Worm (Caenorhabditis elegans) whole organism, L3 larva: ENCODE data around the gene K10C2.6.

ENCODE experiments used
- R02D3.7 ChIP-seq: fragments of 150-350 bp; optimal IDR thresholded peaks from 2 replicates; lab custom pipeline; 2014; ENCODE audit warnings: missing biosample characterization, missing genetic modification characterization
- ZK546.5 ChIP-seq: sonication (generic microtip); optimal IDR thresholded peaks from 2 replicates; lab custom pipeline; 2017; ENCODE audit warnings: missing biosample characterization, missing genetic modification characterization
- ama-1 ChIP-seq: fragments of 150-350 bp; optimal IDR thresholded peaks from 2 replicates; lab custom pipeline; 2018
- ceh-16 ChIP-seq: sonication (generic microtip); optimal IDR thresholded peaks from 2 replicates; lab custom pipeline; 2017; ENCODE audit warnings: missing biosample characterization, missing genetic modification characterization
- ceh-28 ChIP-seq: fragments of 150-350 bp; optimal IDR thresholded peaks from 2 replicates; lab custom pipeline; 2014; ENCODE audit warnings: missing biosample characterization, missing genetic modification reagents, missing genetic modification characterization
- ceh-82 ChIP-seq: fragments of 150-350 bp; optimal IDR thresholded peaks from 2 replicates; lab custom pipeline; 2014; ENCODE audit warnings: missing biosample characterization, missing genetic modification characterization
- daf-12 ChIP-seq: fragments of 150-350 bp; optimal IDR thresholded peaks from 2 replicates; lab custom pipeline; 2014; ENCODE audit warnings: missing biosample characterization, missing genetic modification reagents, missing genetic modification characterization
- egl-27 ChIP-seq: sonication (generic microtip); optimal IDR thresholded peaks from 4 replicates; lab custom pipeline; 2017; ENCODE audit warnings: missing biosample characterization, missing genetic modification reagents, missing genetic modification characterization
- egl-5 ChIP-seq: fragments of 150-350 bp; optimal IDR thresholded peaks from 2 replicates; lab custom pipeline; 2017; ENCODE audit warnings: missing biosample characterization, missing genetic modification reagents, missing genetic modification characterization, inconsistent platforms
- elt-1 ChIP-seq: fragments of 150-350 bp; optimal IDR thresholded peaks from 2 replicates; lab custom pipeline; 2014; ENCODE audit warnings: missing biosample characterization, missing genetic modification characterization
- elt-2 ChIP-seq: sonication (generic microtip); optimal IDR thresholded peaks from 2 replicates; lab custom pipeline; 2016; ENCODE audit warnings: missing genetic modification reagents, mild to moderate bottlenecking, missing genetic modification characterization, missing compliant biosample characterization
- elt-3 ChIP-seq, 3 experiments: fragments of 150-350 bp in 1 of 3; sonication (generic microtip) in 2 of 3; optimal IDR thresholded peaks; 2 replicates in 2 of 3; 4 replicates in 1 of 3; lab custom pipeline; 2014 to 2017; ENCODE audit warnings: missing biosample characterization in 3 of 3, missing genetic modification characterization in 3 of 3
- fkh-10 ChIP-seq: sonication (generic microtip); optimal IDR thresholded peaks from 2 replicates; lab custom pipeline; 2017; ENCODE audit warnings: missing biosample characterization, missing genetic modification reagents, missing genetic modification characterization
- fos-1 ChIP-seq: fragments of 150-350 bp; optimal IDR thresholded peaks from 2 replicates; lab custom pipeline; 2014; ENCODE audit warnings: missing biosample characterization, missing genetic modification characterization
- hmg-11 ChIP-seq: sonication (generic microtip); optimal IDR thresholded peaks from 2 replicates; lab custom pipeline; 2016; ENCODE audit warnings: missing genetic modification characterization, missing compliant biosample characterization
- jun-1 ChIP-seq: fragments of 150-350 bp; optimal IDR thresholded peaks from 2 replicates; lab custom pipeline; 2014; ENCODE audit warnings: missing biosample characterization, missing genetic modification reagents, missing genetic modification characterization
- lin-15B ChIP-seq: fragments of 150-350 bp; optimal IDR thresholded peaks from 2 replicates; lab custom pipeline; 2014; ENCODE audit warnings: missing biosample characterization, missing genetic modification characterization
- lin-39 ChIP-seq: fragments of 150-350 bp; optimal IDR thresholded peaks from 2 replicates; lab custom pipeline; 2018; ENCODE audit warnings: missing biosample characterization, missing genetic modification reagents, missing genetic modification characterization
- lsy-12 ChIP-seq: sonication (generic microtip); optimal IDR thresholded peaks from 2 replicates; lab custom pipeline; 2016; ENCODE audit warnings: mild to moderate bottlenecking, missing genetic modification characterization, missing compliant biosample characterization
- mml-1 ChIP-seq: fragments of 150-350 bp; sonication (generic microtip); optimal IDR thresholded peaks from 3 replicates; lab custom pipeline; 2014; ENCODE audit warnings: missing biosample characterization, missing genetic modification characterization
- nfya-1 ChIP-seq: sonication (generic microtip); optimal IDR thresholded peaks from 2 replicates; lab custom pipeline; 2017; ENCODE audit warnings: missing genetic modification characterization, mild to moderate bottlenecking, missing compliant biosample characterization, antibody characterized with exemption, moderate library complexity; ENCODE audit not compliant: insufficient read depth
- nhr-11 ChIP-seq: fragments of 150-350 bp; optimal IDR thresholded peaks from 2 replicates; lab custom pipeline; 2014; ENCODE audit warnings: missing biosample characterization, missing genetic modification characterization
- nhr-23 ChIP-seq: fragments of 150-350 bp; optimal IDR thresholded peaks from 2 replicates; lab custom pipeline; 2014; ENCODE audit warnings: missing biosample characterization, missing genetic modification reagents, missing genetic modification characterization
- nhr-237 ChIP-seq: fragments of 150-350 bp; optimal IDR thresholded peaks from 2 replicates; lab custom pipeline; 2014; ENCODE audit warnings: missing biosample characterization, missing genetic modification characterization
- nhr-43 ChIP-seq: sonication (generic microtip); optimal IDR thresholded peaks from 2 replicates; lab custom pipeline; 2016; ENCODE audit warnings: mild to moderate bottlenecking, missing genetic modification characterization, missing compliant biosample characterization; ENCODE audit not compliant: poor library complexity, severe bottlenecking
- nhr-67 ChIP-seq: fragments of 150-350 bp; optimal IDR thresholded peaks from 2 replicates; lab custom pipeline; 2014; ENCODE audit warnings: missing biosample characterization, missing genetic modification characterization
- nhr-76 ChIP-seq: fragments of 150-350 bp; sonication (generic microtip); optimal IDR thresholded peaks from 5 replicates; lab custom pipeline; 2014; ENCODE audit warnings: missing biosample characterization, missing genetic modification characterization
- nhr-77 ChIP-seq: fragments of 150-350 bp; optimal IDR thresholded peaks from 2 replicates; lab custom pipeline; 2014; ENCODE audit warnings: missing biosample characterization, missing genetic modification characterization
- pha-4 ChIP-seq: fragments of 150-350 bp; optimal IDR thresholded peaks from 2 replicates; lab custom pipeline; 2014; ENCODE audit warnings: missing biosample characterization, missing genetic modification reagents, missing genetic modification characterization
- pqm-1 ChIP-seq: fragments of 150-350 bp; optimal IDR thresholded peaks from 2 replicates; lab custom pipeline; 2017; ENCODE audit warnings: missing biosample characterization, missing genetic modification characterization, inconsistent platforms
- sea-2 ChIP-seq: fragments of 150-350 bp; sonication (generic microtip); optimal IDR thresholded peaks from 4 replicates; lab custom pipeline; 2014; ENCODE audit warnings: missing biosample characterization, missing genetic modification reagents, missing genetic modification characterization
- snpc-4 ChIP-seq: fragments of 150-350 bp; optimal IDR thresholded peaks from 2 replicates; lab custom pipeline; 2014; ENCODE audit warnings: missing biosample characterization, missing genetic modification characterization
- tbx-2 ChIP-seq: sonication (generic microtip); optimal IDR thresholded peaks from 2 replicates; lab custom pipeline; 2016; ENCODE audit warnings: mild to moderate bottlenecking, missing genetic modification characterization, missing compliant biosample characterization
- unc-39 ChIP-seq: sonication (generic microtip); optimal IDR thresholded peaks from 4 replicates; lab custom pipeline; 2017; ENCODE audit warnings: missing biosample characterization, missing genetic modification characterization
- unc-62 ChIP-seq: fragments of 150-350 bp; sonication (generic microtip); optimal IDR thresholded peaks from 4 replicates; lab custom pipeline; 2014; ENCODE audit warnings: missing biosample characterization, missing genetic modification reagents, missing genetic modification characterization
- zag-1 ChIP-seq: fragments of 150-350 bp; optimal IDR thresholded peaks from 2 replicates; lab custom pipeline; 2014; ENCODE audit warnings: missing biosample characterization, missing genetic modification characterization
- ztf-11 ChIP-seq: fragments of 150-350 bp; optimal IDR thresholded peaks from 2 replicates; lab custom pipeline; 2014; ENCODE audit warnings: missing biosample characterization, missing genetic modification characterization
- ztf-4 ChIP-seq: fragments of 150-350 bp; optimal IDR thresholded peaks from 2 replicates; lab custom pipeline; 2014; ENCODE audit warnings: missing biosample characterization, missing genetic modification characterization

Gene K10C2.6

ce11 chrX:6450839-6451491 is at the start of gene K10C2.6, which contains the start of gene grl-6:
TSS of gene K10C2.6 (plus strand) at chrX:6451441.
TSS of gene grl-6 (minus strand) at chrX:6450939.
- no peak for TF ChIP-seq lin-39 (tag; lab: Kevin White, UChicago)
- no peak for TF ChIP-seq nhr-67
- no peak for TF ChIP-seq ztf-4
- no peak for TF ChIP-seq pqm-1
- no peak for TF ChIP-seq egl-5
- TF ChIP-seq zag-1 = no peak
- no peak for TF ChIP-seq nhr-11 (tag; lab: Kevin White, UChicago)
- no peak for TF ChIP-seq ztf-11 (tag; lab: Kevin White, UChicago)
- TF ChIP-seq daf-12 (tag; lab: Kevin White, UChicago) = no peak
- TF ChIP-seq ceh-28 (tag; lab: Kevin White, UChicago) = no peak
- no peak for TF ChIP-seq R02D3.7 (tag; lab: Kevin White, UChicago)
- TF ChIP-seq nfya-1 (tag; lab: Kevin White, UChicago) = no peak
- TF ChIP-seq ceh-82 = no peak
- no peak for TF ChIP-seq nhr-77 (tag; lab: Kevin White, UChicago)

- TF ChIP-seq ceh-16 (tag; lab: Kevin White, UChicago) = no peak
- TF ChIP-seq ama-1 (lab: Kevin White, UChicago) = no peak
- no peak for TF ChIP-seq egl-27
- TF ChIP-seq pqm-1 = no peak
- no peak for TF ChIP-seq elt-3 (tag; optimal IDR thresholded peaks at IDR 0.05; lab: Kevin White, UChicago)
- TF ChIP-seq unc-62 = no peak
- TF ChIP-seq snpc-4 (tag; lab: Kevin White, UChicago) = no peak
- TF ChIP-seq nhr-237 = no peak
- TF ChIP-seq elt-2 (tag; lab: Kevin White, UChicago) = no peak
- TF ChIP-seq fkh-10 = no peak
- TF ChIP-seq nhr-77 (tag; lab: Kevin White, UChicago) = no peak
- TF ChIP-seq lsy-12 (tag; lab: Kevin White, UChicago) = no peak
- TF ChIP-seq lin-15B (tag; lab: Kevin White, UChicago) = no peak
Measured at ce11 chrX:6403122-6403521, 48.1 kb upstream of the K10C2.6 start, which contains the start of gene glt-4. TSS of gene glt-4 (plus strand) at chrX:6403422.

ce11 chrX:6405905-6406304 is 45.3 kb upstream of the K10C2.6 start:
- TF ChIP-seq nhr-76 (tag; lab: Kevin White, UChicago) = no peak
- no peak for TF ChIP-seq ZK546.5 (tag; lab: Kevin White, UChicago)
- no peak for TF ChIP-seq sea-2 (GFP tag; lab: Kevin White, UChicago)
- TF ChIP-seq egl-5 = no peak
- TF ChIP-seq nhr-67 = no peak
- TF ChIP-seq fkh-10 = no peak

ce11 chrX:6407805-6408204 is 43.4 kb upstream of the K10C2.6 start:
- no peak for TF ChIP-seq snpc-4 (tag; lab: Kevin White, UChicago)
- TF ChIP-seq lin-15B (tag; lab: Kevin White, UChicago) = no peak
- no peak for TF ChIP-seq mml-1 (tag; lab: Kevin White, UChicago)
- no peak for TF ChIP-seq fos-1 (tag; lab: Kevin White, UChicago)
- TF ChIP-seq lin-39 (tag; lab: Kevin White, UChicago) = no peak
- TF ChIP-seq elt-1 (tag; lab: Kevin White, UChicago) = no peak
- no peak for TF ChIP-seq egl-5
- TF ChIP-seq hmg-11 = no peak
- no peak for TF ChIP-seq ztf-11 (tag; lab: Kevin White, UChicago)
- no peak for TF ChIP-seq nhr-43 (tag; lab: Kevin White, UChicago)
- no peak for TF ChIP-seq sea-2 (GFP tag; lab: Kevin White, UChicago)
- TF ChIP-seq jun-1 (tag; lab: Kevin White, UChicago) = no peak
- no peak for TF ChIP-seq ztf-4
- no peak for TF ChIP-seq pha-4 (tag; lab: Kevin White, UChicago)
- no peak for TF ChIP-seq fkh-10
- no peak for TF ChIP-seq tbx-2 (tag; lab: Kevin White, UChicago)
- TF ChIP-seq nhr-23 (tag; lab: Kevin White, UChicago) = no peak
- TF ChIP-seq unc-39 (tag; lab: Kevin White, UChicago) = no peak
- TF ChIP-seq ceh-28 (tag; lab: Kevin White, UChicago) = no peak
